Worm (Caenorhabditis elegans) whole organism, young adult: ENCODE data around the gene srh-95.

Experiments
- F22D6.2 ChIP-seq: sonication (generic microtip); optimal IDR thresholded peaks from 2 replicates; lab custom pipeline; 2016; ENCODE audit warnings: mild to moderate bottlenecking, missing genetic modification characterization, missing compliant biosample characterization
- akir-1 ChIP-seq: fragments of 200-800 bp; sonication (Bioruptor generic); optimal IDR thresholded peaks from 2 replicates; lab custom pipeline; 2018; ENCODE audit warnings: mild to moderate bottlenecking, missing genetic modification characterization, moderate library complexity, missing compliant biosample characterization
- hmg-1.2 ChIP-seq: fragments of 200-800 bp; sonication (Bioruptor generic); IDR thresholded peaks from 2 replicates; pipeline ENCODE4 v1.3.6; 2022; ENCODE audit warnings: missing genetic modification reagents, missing genetic modification characterization, missing compliant biosample characterization
- nfya-1 ChIP-seq: sonication (generic microtip); optimal IDR thresholded peaks from 2 replicates; lab custom pipeline; 2017; ENCODE audit warnings: antibody characterized with exemption, missing compliant biosample characterization, missing genetic modification characterization, borderline replicate concordance; ENCODE audit not compliant: insufficient read depth
- zim-3 ChIP-seq: sonication (generic microtip); optimal IDR thresholded peaks from 2 replicates; lab custom pipeline; 2017; ENCODE audit warnings: mild to moderate bottlenecking, missing genetic modification characterization, moderate library complexity, missing compliant biosample characterization

DNA sequence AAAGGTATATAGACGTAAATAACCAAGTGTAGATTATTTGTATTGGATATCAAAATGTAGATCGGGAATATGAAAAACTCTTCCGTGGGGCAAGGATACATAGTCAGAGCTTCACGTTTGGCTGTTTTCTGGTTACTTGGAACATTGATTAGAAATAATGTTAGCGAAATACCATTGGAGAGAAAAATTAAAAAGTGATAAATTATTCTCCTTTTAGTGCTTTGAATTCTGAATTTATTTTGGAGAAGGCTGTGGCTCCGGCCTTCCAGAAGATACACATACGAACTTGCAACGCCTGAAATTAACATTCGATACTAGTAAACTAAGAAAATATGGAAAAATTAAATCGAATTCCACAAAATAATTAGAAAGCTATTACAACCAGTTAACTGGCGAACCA, 11.0 kb upstream of the srh-95 start, which contains the start of gene srh-98:
- TF ChIP-seq zim-3 (no peak), nfya-1 (tag; lab: Kevin White, UChicago) (no peak), akir-1 (no peak), hmg-1.2 (GFP tag; lab: Robert Waterston, UW) (no peak), F22D6.2 (no peak)
